Fruit fly (Drosophila melanogaster): ENCODE measurements around the gene CG13895.

CG13895 gene

dm6 chr3L:724518-725341 is 16.7 kb upstream of the CG13895 start (continued):
- TF ChIP-seq CG3838 (GFP tag; optimal IDR thresholded peaks at IDR 0.05) (peak; percentile 90), sens (GFP tag) (peak; percentile 100), CG11504 (tag; optimal IDR thresholded peaks at IDR 0.05) (peak; percentile 89), CG10431 (GFP tag; optimal IDR thresholded peaks at IDR 0.05) (peak; percentile 89), CG10959 (GFP tag; IDR thresholded peaks at IDR 0.05) (peak; percentile 98), CG13624 (GFP tag; optimal IDR thresholded peaks at IDR 0.05) (peak; percentile 84), dimm (GFP tag; IDR thresholded peaks at IDR 0.05) (peak; percentile 77), CG1529 (GFP tag; optimal IDR thresholded peaks at IDR 0.05) (peak; percentile 97), CG15514 (GFP tag; optimal IDR thresholded peaks at IDR 0.05) (peak; percentile 12), Atf3 (GFP tag; optimal IDR thresholded peaks at IDR 0.05) (peak; percentile 91), CG10565 (GFP tag; optimal IDR thresholded peaks at IDR 0.05) (peak; percentile 90), Drgx (GFP tag; IDR thresholded peaks at IDR 0.05) (peak; percentile 93), gcm (GFP tag; optimal IDR thresholded peaks at IDR 0.05) (peak; percentile 97), row (GFP tag; IDR thresholded peaks at IDR 0.05) (peak; percentile 90), sisA (GFP tag; IDR thresholded peaks at IDR 0.05) (peak; percentile 91), Dref (GFP tag; IDR thresholded peaks at IDR 0.05) (no peak), CG4707 (GFP tag; optimal IDR thresholded peaks at IDR 0.05) (peak; percentile 98), kni (GFP tag; optimal IDR thresholded peaks at IDR 0.05) (peak; percentile 91), hb (GFP tag; IDR thresholded peaks at IDR 0.05; ENCODE audit: partially characterized antibody) (no peak), CG15601 (tag; optimal IDR thresholded peaks at IDR 0.05) (peak; percentile 95), CG12155 (GFP tag; optimal IDR thresholded peaks at IDR 0.05) (peak; percentile 82), CG11560 (tag; IDR thresholded peaks at IDR 0.05) (peak; percentile 43; the same call in 2 of the 3 replicates), Deaf1 (tag; optimal IDR thresholded peaks at IDR 0.05) (no peak), CG6813 (GFP tag; optimal IDR thresholded peaks at IDR 0.05) (peak; percentile 93), CG18476 (GFP tag; optimal IDR thresholded peaks at IDR 0.05) (peak; percentile 90), CG1792 (GFP tag; optimal IDR thresholded peaks at IDR 0.05) (peak; percentile 90), CG4854 (GFP tag; optimal IDR thresholded peaks at IDR 0.05) (peak; percentile 92), bsh (GFP tag; optimal IDR thresholded peaks at IDR 0.05) (peak; percentile 82 to 98), Ptx1 (GFP tag; IDR thresholded peaks at IDR 0.05) (peak; percentile 91), mam (GFP tag; optimal IDR thresholded peaks at IDR 0.05) (peak; percentile 90), abd-A (tag; optimal IDR thresholded peaks at IDR 0.05) (no peak), CG31388 (GFP tag; optimal IDR thresholded peaks at IDR 0.05) (peak; percentile 86), CG15269 (tag; optimal IDR thresholded peaks at IDR 0.05) (peak; percentile 71), Dek (tag; optimal IDR thresholded peaks at IDR 0.05) (peak; percentile 53), CG7357 (GFP tag; IDR thresholded peaks at IDR 0.05) (peak; percentile 80), az2 (GFP tag; optimal IDR thresholded peaks at IDR 0.05) (peak; percentile 95), bbx (GFP tag; IDR thresholded peaks at IDR 0.05; ENCODE audit: partially characterized antibody) (no peak), Antp (GFP tag; optimal IDR thresholded peaks at IDR 0.05) (peak; percentile 94), CG11695 (GFP tag; IDR thresholded peaks at IDR 0.05) (peak; percentile 91), CG3726 (GFP tag; IDR thresholded peaks at IDR 0.05) (peak; percentile 96), sim (GFP tag; IDR thresholded peaks at IDR 0.05) (peak; percentile 96), peb (GFP tag; IDR thresholded peaks at IDR 0.05) (peak; percentile 96), br (optimal IDR thresholded peaks at IDR 0.05) (no peak), CG11723 (GFP tag; optimal IDR thresholded peaks at IDR 0.05) (peak; percentile 85), gt (GFP tag; IDR thresholded peaks at IDR 0.05) (peak; percentile 92), Vsx1 (GFP tag; optimal IDR thresholded peaks at IDR 0.05) (peak; percentile 92), CG13894 (tag; optimal IDR thresholded peaks at IDR 0.05) (no peak), CG7271 (tag; optimal IDR thresholded peaks at IDR 0.05) (peak; percentile 86), sna (GFP tag; IDR thresholded peaks at IDR 0.05; ENCODE audit: partially characterized antibody) (no peak)

Measured in whole organism, embryonic.